Worm (Caenorhabditis elegans) whole organism, L2 larva: Measurements from ENCODE around the gene kxd-1.

Source experiments
- ama-1 ChIP-seq: fragments of 150-350 bp; optimal IDR thresholded peaks from 2 replicates; lab custom pipeline; 2018; ENCODE audit warnings: inconsistent platforms
- gmeb-1 ChIP-seq: fragments of 150-350 bp; optimal IDR thresholded peaks from 2 replicates; lab custom pipeline; 2014; ENCODE audit warnings: missing biosample characterization, missing genetic modification characterization
- lsy-2 ChIP-seq, 2 experiments: fragments of 150-350 bp in 1 of 2; sonication (generic microtip) in 1 of 2; optimal IDR thresholded peaks; 2 replicates each; lab custom pipeline; 2014 to 2017; ENCODE audit warnings: missing biosample characterization in 2 of 2, missing genetic modification characterization in 2 of 2
- nhr-77 ChIP-seq: fragments of 150-350 bp; optimal IDR thresholded peaks from 2 replicates; lab custom pipeline; 2014; ENCODE audit warnings: missing biosample characterization, missing genetic modification characterization
- ztf-1 ChIP-seq: fragments of 200-800 bp; sonication (Bioruptor generic); conservative IDR thresholded peaks from 2 replicates; pipeline ENCODE4 v1.3.6; 2022; ENCODE audit warnings: missing genetic modification characterization, missing compliant biosample characterization

- TF ChIP-seq lsy-2 (tag; optimal IDR thresholded peaks at IDR 0.05; lab: Kevin White, UChicago) (no peak), gmeb-1 (tag; lab: Kevin White, UChicago) (no peak), ama-1 (no peak), ztf-1 (GFP tag; lab: Robert Waterston, UW) (no peak), nhr-77 (tag; lab: Kevin White, UChicago) (no peak)
Measured at ce11 chrV:7239471-7239870, 18.2 kb downstream of the kxd-1 start, which contains the start of gene C05C8.1.
